Fruit fly (Drosophila melanogaster): ENCODE data around the gene Trp1.

Gene Trp1

DNA sequence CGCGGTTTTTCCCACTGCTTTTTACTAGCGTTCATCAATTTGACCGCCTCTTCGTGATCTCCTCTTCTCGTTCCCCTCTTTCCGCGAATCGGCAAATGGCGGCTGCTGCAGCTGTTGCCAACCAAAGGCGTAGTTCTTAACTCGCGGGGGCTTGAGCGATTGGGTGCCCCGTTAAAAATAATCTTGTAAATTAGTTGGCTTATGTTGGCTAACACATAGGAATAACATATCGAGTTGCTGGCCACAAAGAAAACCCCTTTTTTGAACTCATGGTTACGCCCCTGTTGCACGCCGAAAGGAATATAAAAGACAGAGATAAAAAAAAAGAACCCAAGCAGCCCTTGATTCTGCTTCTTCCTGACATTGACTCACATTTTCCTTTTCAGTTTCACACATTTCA, 48.1 kb downstream of the Trp1 start (continued):
- TF ChIP-seq zen2 (GFP tag; IDR thresholded peaks at IDR 0.05; ENCODE audit: partially characterized antibody) (no peak), CG3847 (GFP tag; IDR thresholded peaks at IDR 0.05) (peak; percentile 55), CG1529 (GFP tag; optimal IDR thresholded peaks at IDR 0.05) (peak; percentile 43), scrt (GFP tag; optimal IDR thresholded peaks at IDR 0.05) (no peak), BEAF-32 (GFP tag; optimal IDR thresholded peaks at IDR 0.05) (no peak), NK7.1 (GFP tag; optimal IDR thresholded peaks at IDR 0.05) (peak; percentile 60), ab (GFP tag; optimal IDR thresholded peaks at IDR 0.05) (no peak), HHEX (GFP tag; optimal IDR thresholded peaks at IDR 0.05) (peak; percentile 60), CG43689 (GFP tag; IDR thresholded peaks at IDR 0.05) (no peak), Hr51 (GFP tag; optimal IDR thresholded peaks at IDR 0.05) (peak; percentile 14 to 56), chif (GFP tag; optimal IDR thresholded peaks at IDR 0.05) (peak; percentile 43 to 76), ap (GFP tag; IDR thresholded peaks at IDR 0.05) (peak; percentile 80), Sin3A (optimal IDR thresholded peaks at IDR 0.05) (no peak), Mes4 (GFP tag; optimal IDR thresholded peaks at IDR 0.05) (peak; percentile 65), CG14014 (GFP tag; IDR thresholded peaks at IDR 0.05) (peak; percentile 66), schlank (tag; optimal IDR thresholded peaks at IDR 0.05) (no peak), CG3163 (GFP tag; optimal IDR thresholded peaks at IDR 0.05) (peak; percentile 38), shn (GFP tag; optimal IDR thresholded peaks at IDR 0.05) (peak; percentile 65), Opbp (GFP tag; IDR thresholded peaks at IDR 0.05; ENCODE audit: partially characterized antibody) (no peak), ftz-f1 (GFP tag; optimal IDR thresholded peaks at IDR 0.05) (no peak), slp2 (GFP tag; optimal IDR thresholded peaks at IDR 0.05) (peak; percentile 69), Camta (GFP tag; optimal IDR thresholded peaks at IDR 0.05) (peak; percentile 71), wor (GFP tag; IDR thresholded peaks at IDR 0.05) (peak; percentile 67), zen (tag; optimal IDR thresholded peaks at IDR 0.05) (peak; percentile 56), CG10565 (GFP tag; optimal IDR thresholded peaks at IDR 0.05) (no peak), Dbx (GFP tag; IDR thresholded peaks at IDR 0.05) (no peak), CG4617 (GFP tag; optimal IDR thresholded peaks at IDR 0.05; ENCODE audit: borderline replicate concordance) (peak; percentile 21), CG6854 (GFP tag; optimal IDR thresholded peaks at IDR 0.05) (no peak), gro (GFP tag; optimal IDR thresholded peaks at IDR 0.05) (no peak), CG1602 (GFP tag; optimal IDR thresholded peaks at IDR 0.05) (peak; percentile 75), CG9215 (GFP tag; IDR thresholded peaks at IDR 0.05) (peak; percentile 55; the same call in 1 of the 2 replicates), ewg (GFP tag; optimal IDR thresholded peaks at IDR 0.05) (peak; percentile 50), croc (GFP tag; conservative IDR thresholded peaks at IDR 0.05) (peak; percentile 85), CG4328 (GFP tag; optimal IDR thresholded peaks at IDR 0.05) (no peak), Nf-YA (GFP tag; IDR thresholded peaks at IDR 0.05) (peak; percentile 64; the same call in 1 of the 2 replicates), btn (GFP tag; optimal IDR thresholded peaks at IDR 0.05) (peak; percentile 50), cas (GFP tag; IDR thresholded peaks at IDR 0.05) (no peak), Adf1 (GFP tag; IDR thresholded peaks at IDR 0.05) (no peak), CG6254 (GFP tag; optimal IDR thresholded peaks at IDR 0.05) (peak; percentile 57), Nf-YC (tag; optimal IDR thresholded peaks at IDR 0.05) (no peak), lilli (GFP tag; optimal IDR thresholded peaks at IDR 0.05) (peak; percentile 62), CG17612 (GFP tag; IDR thresholded peaks at IDR 0.05) (peak; percentile 51; the same call in 1 of the 2 replicates), CG6272 (GFP tag; IDR thresholded peaks at IDR 0.05) (peak; percentile 82), Pdp1 (GFP tag; optimal IDR thresholded peaks at IDR 0.05) (peak; percentile 70 to 74), CkIIα-i1 (GFP tag; IDR thresholded peaks at IDR 0.05) (no peak), stc (GFP tag; IDR thresholded peaks at IDR 0.05) (peak; percentile 71), CG17361 (GFP tag; IDR thresholded peaks at IDR 0.05) (peak; percentile 62; the same call in 2 of the 3 replicates), CG14860 (GFP tag; IDR thresholded peaks at IDR 0.05; ENCODE audit: partially characterized antibody) (no peak), jumu (GFP tag; optimal IDR thresholded peaks at IDR 0.05) (peak; percentile 81), gcm2 (GFP tag; optimal IDR thresholded peaks at IDR 0.05) (no peak), ken (GFP tag; IDR thresholded peaks at IDR 0.05) (peak; percentile 91), onecut (GFP tag; IDR thresholded peaks at IDR 0.05) (peak; percentile 72)
